Worm (Caenorhabditis elegans) whole organism, late embryonic: ENCODE results near the gene fbxa-202.

Source experiments
- C08G9.2 ChIP-seq: sonication (generic microtip); optimal IDR thresholded peaks from 2 replicates; lab custom pipeline; 2016; ENCODE audit warnings: mild to moderate bottlenecking, missing genetic modification characterization, moderate library complexity, missing compliant biosample characterization
- C38D4.7 ChIP-seq: fragments of 200-800 bp; sonication (Bioruptor generic); optimal IDR thresholded peaks from 2 replicates; lab custom pipeline; 2018; ENCODE audit warnings: mild to moderate bottlenecking, missing genetic modification characterization, moderate library complexity, missing compliant biosample characterization
- ahr-1 ChIP-seq: sonication (generic microtip); optimal IDR thresholded peaks from 2 replicates; lab custom pipeline; 2016; ENCODE audit warnings: missing genetic modification characterization, missing compliant biosample characterization
- ama-1 ChIP-seq: fragments of 150-350 bp; optimal IDR thresholded peaks from 2 replicates; lab custom pipeline; 2014
- ceh-14 ChIP-seq: sonication (generic microtip); optimal IDR thresholded peaks from 2 replicates; lab custom pipeline; 2016; ENCODE audit warnings: missing genotype, missing genetic modification characterization, missing compliant biosample characterization
- ceh-22 ChIP-seq: sonication (generic microtip); optimal IDR thresholded peaks from 2 replicates; lab custom pipeline; 2017; ENCODE audit warnings: missing biosample characterization, missing genetic modification characterization
- ceh-30 ChIP-seq: fragments of 150-350 bp; optimal IDR thresholded peaks from 2 replicates; lab custom pipeline; 2014; ENCODE audit warnings: missing biosample characterization, missing genetic modification characterization
- ceh-31 ChIP-seq: sonication (generic microtip); optimal IDR thresholded peaks from 2 replicates; lab custom pipeline; 2016; ENCODE audit warnings: missing genetic modification characterization, missing compliant biosample characterization
- ceh-34 ChIP-seq: sonication (generic microtip); optimal IDR thresholded peaks from 2 replicates; lab custom pipeline; 2016; ENCODE audit warnings: mild to moderate bottlenecking, missing genetic modification characterization, missing compliant biosample characterization
- ceh-45 ChIP-seq: fragments of 200-800 bp; sonication (Bioruptor generic); IDR thresholded peaks from 2 replicates; pipeline ENCODE4 v1.3.6; 2022; ENCODE audit warnings: missing genetic modification reagents, missing genetic modification characterization, missing compliant biosample characterization
- ceh-48 ChIP-seq: sonication (generic microtip); optimal IDR thresholded peaks from 2 replicates; lab custom pipeline; 2016; ENCODE audit warnings: missing genetic modification characterization, inconsistent platforms, missing compliant biosample characterization
- che-1 ChIP-seq: sonication (generic microtip); optimal IDR thresholded peaks from 2 replicates; lab custom pipeline; 2016; ENCODE audit warnings: mild to moderate bottlenecking, missing genetic modification characterization, missing compliant biosample characterization
- dve-1 ChIP-seq: sonication (generic microtip); optimal IDR thresholded peaks from 2 replicates; lab custom pipeline; 2017; ENCODE audit warnings: antibody characterized with exemption, mild to moderate bottlenecking, missing genetic modification characterization, missing compliant biosample characterization
- elt-2 ChIP-seq: sonication (generic microtip); optimal IDR thresholded peaks from 2 replicates; lab custom pipeline; 2016; ENCODE audit warnings: missing genetic modification reagents, missing genetic modification characterization, missing compliant biosample characterization
- elt-4 ChIP-seq: sonication (generic microtip); optimal IDR thresholded peaks from 2 replicates; lab custom pipeline; 2016; ENCODE audit warnings: missing genetic modification characterization, missing compliant biosample characterization
- ets-4 ChIP-seq: sonication (generic microtip); optimal IDR thresholded peaks from 2 replicates; lab custom pipeline; 2016; ENCODE audit warnings: missing genetic modification characterization, missing compliant biosample characterization
- eyg-1 ChIP-seq: sonication (generic microtip); optimal IDR thresholded peaks from 2 replicates; lab custom pipeline; 2016; ENCODE audit warnings: missing genotype, missing genetic modification characterization, missing compliant biosample characterization
- fkh-10 ChIP-seq: fragments of 150-350 bp; optimal IDR thresholded peaks from 2 replicates; lab custom pipeline; 2014; ENCODE audit warnings: missing biosample characterization, missing genetic modification reagents, missing genetic modification characterization
- fkh-6 ChIP-seq: sonication (generic microtip); optimal IDR thresholded peaks from 2 replicates; lab custom pipeline; 2016; ENCODE audit warnings: missing genetic modification characterization, missing compliant biosample characterization
- hlh-13 ChIP-seq: fragments of 200-800 bp; sonication (Bioruptor generic); optimal IDR thresholded peaks from 2 replicates; lab custom pipeline; 2018; ENCODE audit warnings: mild to moderate bottlenecking, missing genetic modification characterization, missing compliant biosample characterization
- hlh-30 ChIP-seq: sonication (generic microtip); optimal IDR thresholded peaks from 2 replicates; lab custom pipeline; 2017; ENCODE audit warnings: antibody characterized with exemption, missing genetic modification characterization, missing compliant biosample characterization; ENCODE audit not compliant: insufficient read depth
- hlh-6 ChIP-seq: sonication (generic microtip); optimal IDR thresholded peaks from 2 replicates; lab custom pipeline; 2016; ENCODE audit warnings: missing genotype, missing genetic modification characterization, missing compliant biosample characterization
- hlh-8 ChIP-seq: sonication (generic microtip); optimal IDR thresholded peaks from 2 replicates; lab custom pipeline; 2016; ENCODE audit warnings: missing genotype, missing genetic modification characterization, missing compliant biosample characterization
- lin-11 ChIP-seq: fragments of 200-800 bp; sonication (Bioruptor generic); optimal IDR thresholded peaks from 2 replicates; lab custom pipeline; 2018; ENCODE audit warnings: mild to moderate bottlenecking, missing genetic modification characterization, missing compliant biosample characterization
- madf-2 ChIP-seq: sonication (generic microtip); optimal IDR thresholded peaks from 2 replicates; lab custom pipeline; 2017; ENCODE audit warnings: missing genetic modification characterization, missing compliant biosample characterization
- nfya-1 ChIP-seq: sonication (generic microtip); optimal IDR thresholded peaks from 2 replicates; lab custom pipeline; 2017; ENCODE audit warnings: missing genetic modification characterization, mild to moderate bottlenecking, missing compliant biosample characterization, antibody characterized with exemption, moderate library complexity
- npax-4 ChIP-seq: sonication (generic microtip); optimal IDR thresholded peaks from 2 replicates; lab custom pipeline; 2016; ENCODE audit warnings: missing genetic modification characterization, missing compliant biosample characterization
- odd-2 ChIP-seq: sonication (generic microtip); optimal IDR thresholded peaks from 2 replicates; lab custom pipeline; 2017; ENCODE audit warnings: antibody characterized with exemption, mild to moderate bottlenecking, missing genetic modification characterization, missing compliant biosample characterization
- pat-9 ChIP-seq: fragments of 200-800 bp; sonication (Bioruptor generic); optimal IDR thresholded peaks from 2 replicates; lab custom pipeline; 2018; ENCODE audit warnings: mild to moderate bottlenecking, missing genetic modification characterization, moderate library complexity, missing compliant biosample characterization
- pax-1 ChIP-seq: fragments of 150-350 bp; optimal IDR thresholded peaks from 2 replicates; lab custom pipeline; 2014; ENCODE audit warnings: missing biosample characterization, missing genetic modification characterization
- pha-2 ChIP-seq: sonication (generic microtip); optimal IDR thresholded peaks from 2 replicates; lab custom pipeline; 2017; ENCODE audit warnings: mild to moderate bottlenecking, missing genetic modification characterization, missing compliant biosample characterization
- pqm-1 ChIP-seq: sonication (generic microtip); optimal IDR thresholded peaks from 2 replicates; lab custom pipeline; 2016; ENCODE audit warnings: missing genetic modification characterization, missing compliant biosample characterization
- ref-2 ChIP-seq: sonication (generic microtip); optimal IDR thresholded peaks from 2 replicates; lab custom pipeline; 2016; ENCODE audit warnings: missing genetic modification characterization, missing compliant biosample characterization
- rnt-1 ChIP-seq: sonication (generic microtip); optimal IDR thresholded peaks from 2 replicates; lab custom pipeline; 2016; ENCODE audit warnings: missing genetic modification characterization, missing compliant biosample characterization
- sdc-2 ChIP-seq: sonication (generic microtip); optimal IDR thresholded peaks from 2 replicates; lab custom pipeline; 2016; ENCODE audit warnings: missing genotype, missing genetic modification characterization, missing compliant biosample characterization
- sox-2 ChIP-seq: fragments of 200-800 bp; sonication (Bioruptor generic); IDR thresholded peaks from 2 replicates; pipeline ENCODE4 v1.3.6; 2022; ENCODE audit warnings: missing genetic modification reagents, missing genetic modification characterization, missing compliant biosample characterization
- sox-4 ChIP-seq: sonication (generic microtip); optimal IDR thresholded peaks from 2 replicates; lab custom pipeline; 2017; ENCODE audit warnings: mild to moderate bottlenecking, missing genetic modification characterization, inconsistent platforms, missing compliant biosample characterization
- syd-9 ChIP-seq: sonication (generic microtip); optimal IDR thresholded peaks from 2 replicates; lab custom pipeline; 2016; ENCODE audit warnings: mild to moderate bottlenecking, missing genetic modification characterization, moderate library complexity, missing compliant biosample characterization
- tbx-7 ChIP-seq: sonication (generic microtip); optimal IDR thresholded peaks from 2 replicates; lab custom pipeline; 2016; ENCODE audit warnings: missing genotype, missing genetic modification characterization, missing compliant biosample characterization
- unc-42 ChIP-seq: sonication (generic microtip); optimal IDR thresholded peaks from 2 replicates; lab custom pipeline; 2016; ENCODE audit warnings: missing genotype, missing genetic modification characterization, missing compliant biosample characterization
- unc-55 ChIP-seq: sonication (generic microtip); optimal IDR thresholded peaks from 2 replicates; lab custom pipeline; 2017; ENCODE audit warnings: missing biosample characterization, missing genetic modification reagents, missing genetic modification characterization
- unc-86 ChIP-seq: sonication (generic microtip); optimal IDR thresholded peaks from 2 replicates; lab custom pipeline; 2016; ENCODE audit warnings: missing genetic modification characterization, missing compliant biosample characterization
- ztf-16 ChIP-seq: sonication (generic microtip); optimal IDR thresholded peaks from 2 replicates; lab custom pipeline; 2017; ENCODE audit warnings: missing genetic modification characterization, missing compliant biosample characterization

Gene fbxa-202

ce11 chrV:6361688-6362087, 34.6 kb downstream of the fbxa-202 start:
- TF ChIP-seq ref-2 (tag; lab: Kevin White, UChicago) (no peak), unc-55 (GFP tag; lab: Kevin White, UChicago) (no peak), hlh-13 (GFP tag; lab: Kevin White, UChicago) (no peak), sox-4 (tag; lab: Kevin White, UChicago) (no peak), sdc-2 (tag; lab: Kevin White, UChicago) (no peak), syd-9 (tag; lab: Kevin White, UChicago) (no peak), ceh-48 (no peak), C08G9.2 (tag; lab: Kevin White, UChicago) (no peak), ceh-31 (tag; lab: Kevin White, UChicago) (no peak), madf-2 (no peak)

- TF ChIP-seq C38D4.7 (GFP tag; lab: Kevin White, UChicago), result no peak
- no peak for TF ChIP-seq pqm-1
- no peak for TF ChIP-seq hlh-8 (tag; lab: Kevin White, UChicago)
- no peak for TF ChIP-seq dve-1 (tag; lab: Kevin White, UChicago)
- no peak for TF ChIP-seq fkh-6 (tag; lab: Kevin White, UChicago)
- no peak for TF ChIP-seq ceh-45 (GFP tag; lab: Robert Waterston, UW)
- no peak for TF ChIP-seq sox-2
- no peak for TF ChIP-seq rnt-1 (tag; lab: Kevin White, UChicago)
- TF ChIP-seq ets-4, result no peak
- no peak for TF ChIP-seq odd-2
- TF ChIP-seq nfya-1 (tag; lab: Kevin White, UChicago), result no peak
- no peak for TF ChIP-seq ztf-16 (tag; lab: Kevin White, UChicago)
- no peak for TF ChIP-seq lin-11 (tag; lab: Kevin White, UChicago)
- no peak for TF ChIP-seq pax-1 (tag; lab: Kevin White, UChicago)
Observed at ce11 chrV:6364806-6365205, 37.7 kb downstream of the fbxa-202 start.

ce11 chrV:6365597-6365996, 38.5 kb downstream of the fbxa-202 start, which contains the start of gene cest-33:
Gene cest-33, minus strand, starts transcription at chrV:6365671.
- TF ChIP-seq ceh-30 (tag; lab: Kevin White, UChicago) (no peak), C38D4.7 (GFP tag; lab: Kevin White, UChicago) (no peak), dve-1 (tag; lab: Kevin White, UChicago) (no peak), fkh-10 (no peak), ets-4 (no peak), npax-4 (no peak), elt-4 (no peak), ceh-34 (tag; lab: Kevin White, UChicago) (no peak), ceh-14 (tag; lab: Kevin White, UChicago) (no peak), pqm-1 (no peak), ceh-22 (no peak), ahr-1 (no peak), odd-2 (no peak), pat-9 (no peak), unc-86 (tag; lab: Kevin White, UChicago) (no peak), lin-11 (tag; lab: Kevin White, UChicago) (no peak), pha-2 (tag; lab: Kevin White, UChicago) (no peak)

ce11 chrV:6368494-6368893, 41.4 kb downstream of the fbxa-202 start:
- TF ChIP-seq sox-2 (no peak), unc-55 (GFP tag; lab: Kevin White, UChicago) (no peak), odd-2 (no peak), ceh-34 (tag; lab: Kevin White, UChicago) (no peak), nfya-1 (tag; lab: Kevin White, UChicago) (no peak), hlh-30 (tag; lab: Kevin White, UChicago) (no peak), hlh-6 (tag; lab: Kevin White, UChicago) (no peak), unc-42 (tag; lab: Kevin White, UChicago) (no peak), fkh-10 (no peak), pqm-1 (no peak), ceh-14 (tag; lab: Kevin White, UChicago) (no peak), pha-2 (tag; lab: Kevin White, UChicago) (no peak), ama-1 (lab: Kevin White, UChicago) (no peak), sdc-2 (tag; lab: Kevin White, UChicago) (no peak), eyg-1 (tag; lab: Kevin White, UChicago) (no peak), che-1 (tag; lab: Kevin White, UChicago) (no peak), elt-2 (tag; lab: Kevin White, UChicago) (no peak), tbx-7 (tag; lab: Kevin White, UChicago) (no peak)
